Fruit fly (Drosophila melanogaster) ovary, adult (tissue): ENCODE data around the gene CG43051.
A peak's percentile ranks its signal among the peaks of the same experiment; 100 is the strongest.

Experiments
- CG17801 ChIP-seq: fragments of 200-800 bp; optimal IDR thresholded peaks from 2 replicates; lab custom pipeline; 2019; ENCODE audit warnings: missing biosample characterization, mild to moderate bottlenecking, missing genetic modification characterization, moderate library complexity; ENCODE audit not compliant: partially characterized antibody

CG43051 gene

DNA sequence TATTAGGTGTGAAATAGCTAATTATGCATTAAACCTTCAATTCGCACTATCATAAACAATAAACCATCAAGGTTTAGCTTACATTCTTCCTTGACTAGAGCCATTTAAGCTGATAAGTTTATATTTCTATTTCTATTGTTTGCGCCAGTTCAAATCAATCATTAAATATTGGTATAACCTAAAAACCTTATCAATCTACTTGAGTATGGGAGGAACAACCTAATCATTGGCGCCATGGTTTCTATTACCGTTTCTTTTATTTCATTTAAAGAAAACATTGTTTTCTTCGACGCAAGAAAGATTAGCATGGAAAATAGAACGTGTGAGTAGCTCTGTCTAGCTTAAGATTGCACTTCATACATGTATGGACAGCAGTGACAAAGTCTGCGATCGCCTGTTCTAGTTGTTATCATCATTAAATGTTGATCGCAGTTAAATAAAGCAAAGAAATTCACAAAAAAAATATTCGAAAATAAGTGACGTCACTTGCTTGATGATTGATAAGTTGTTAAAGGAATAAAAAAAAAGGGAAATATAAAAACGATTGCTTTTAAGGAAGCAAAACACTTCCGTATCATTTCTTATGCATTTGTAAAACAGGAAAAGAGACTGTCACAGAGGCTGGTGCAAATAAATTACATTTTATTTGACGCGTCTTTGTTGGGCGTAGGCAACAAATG lies 33.4 kb upstream of the CG43051 start:
- TF ChIP-seq CG17801 (GFP tag; lab: Kevin White, UChicago), result no peak

DNA sequence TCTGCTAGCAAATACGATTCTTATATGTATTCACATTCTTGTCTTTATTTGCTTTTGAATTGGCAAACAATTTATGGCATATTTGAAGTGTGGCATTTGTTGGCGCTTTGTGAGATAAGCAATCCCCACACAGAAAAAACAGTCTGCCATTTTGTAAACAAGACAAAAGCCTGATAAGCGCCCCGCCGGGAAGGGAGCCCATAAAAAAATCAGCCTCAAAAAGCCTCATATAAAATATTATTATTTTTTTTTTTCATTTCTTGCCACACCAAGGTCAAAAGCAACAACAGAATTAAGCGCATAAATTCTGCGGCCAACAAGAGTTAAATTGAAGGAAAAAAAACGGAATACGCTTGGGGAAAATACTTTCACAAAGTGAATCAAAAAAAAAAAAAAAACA lies 32.4 kb upstream of the CG43051 start:
- peak; percentile 25 for TF ChIP-seq CG17801 (GFP tag; lab: Kevin White, UChicago)

DNA sequence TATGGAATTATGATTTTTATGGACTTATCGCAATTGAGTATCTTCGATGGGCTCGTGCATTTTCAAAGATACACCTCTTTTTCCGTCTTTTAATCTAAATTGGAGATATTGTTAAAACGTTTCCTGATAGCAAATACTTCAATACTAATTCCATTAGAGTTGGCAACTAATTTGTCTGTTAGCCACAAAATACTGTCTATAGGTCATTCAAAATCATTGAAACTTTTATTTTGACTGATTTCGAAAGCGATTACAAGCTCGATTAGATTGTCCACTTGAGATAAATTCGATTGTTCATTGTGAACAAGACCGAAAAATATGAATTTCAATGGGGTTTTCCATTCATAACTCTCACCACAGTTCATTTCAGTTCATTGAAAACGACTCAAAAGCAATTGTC lies 31.6 kb upstream of the CG43051 start:
- no peak for TF ChIP-seq CG17801 (GFP tag; lab: Kevin White, UChicago)

DNA sequence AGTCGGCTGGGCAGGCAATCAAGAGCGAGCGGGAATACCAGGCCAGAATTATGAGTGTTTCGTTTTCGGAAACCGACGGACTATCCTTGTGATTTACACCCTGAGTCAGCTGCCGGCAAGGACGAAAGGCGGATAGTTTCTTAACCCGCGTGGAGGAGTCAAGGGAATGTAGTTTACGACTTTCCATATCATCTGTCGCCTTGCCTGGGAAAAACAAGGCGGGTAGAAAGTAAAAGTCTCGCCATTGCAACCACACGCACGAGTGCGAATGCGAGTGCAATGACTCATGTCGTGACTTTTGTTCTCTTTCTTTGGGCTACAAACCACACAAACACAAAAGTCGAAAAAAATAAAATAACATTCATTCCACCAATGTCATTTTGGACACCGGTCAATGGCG lies 29.2 kb upstream of the CG43051 start:
- no peak for TF ChIP-seq CG17801 (GFP tag; lab: Kevin White, UChicago)

DNA sequence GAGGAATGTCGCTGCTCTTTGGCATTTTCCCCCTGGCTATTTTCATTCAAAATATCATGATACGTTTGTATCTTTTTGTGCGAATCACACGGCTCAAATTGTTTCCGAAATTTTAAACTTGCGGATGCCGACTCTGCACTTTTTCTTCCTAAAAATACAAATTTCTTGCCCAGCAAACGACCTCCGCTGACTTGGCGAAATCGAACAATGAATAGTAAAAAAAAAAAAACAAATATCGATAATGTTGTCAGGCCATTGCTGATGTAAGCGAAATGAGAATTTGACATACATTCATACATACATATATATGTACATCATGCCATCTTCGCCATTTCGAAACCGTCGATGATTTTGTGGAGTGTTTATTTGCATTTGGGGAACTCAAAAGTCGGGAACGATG lies 27.7 kb upstream of the CG43051 start:
- TF ChIP-seq CG17801 (GFP tag; lab: Kevin White, UChicago), result peak; percentile 31

DNA sequence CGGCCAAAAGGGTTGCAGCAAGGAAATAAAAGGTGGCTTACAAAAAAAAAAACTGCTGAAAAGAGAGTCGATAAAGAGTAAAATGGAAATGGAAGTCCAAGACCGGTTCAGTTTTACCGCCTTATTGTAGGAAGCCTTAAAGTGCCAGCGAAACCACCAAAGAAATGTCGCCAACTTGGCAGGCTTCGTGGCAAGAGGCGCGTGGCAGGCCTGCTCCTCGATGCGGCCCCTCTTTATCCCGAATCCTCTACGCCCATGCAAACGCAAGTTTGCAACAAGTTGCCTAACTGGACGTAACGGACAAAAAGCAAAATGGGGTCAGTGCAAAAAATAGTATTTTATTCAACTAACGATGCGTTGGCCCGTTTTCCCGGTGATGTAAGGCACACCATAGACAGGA lies 26.9 kb upstream of the CG43051 start:
- no peak for TF ChIP-seq CG17801 (GFP tag; lab: Kevin White, UChicago)

DNA sequence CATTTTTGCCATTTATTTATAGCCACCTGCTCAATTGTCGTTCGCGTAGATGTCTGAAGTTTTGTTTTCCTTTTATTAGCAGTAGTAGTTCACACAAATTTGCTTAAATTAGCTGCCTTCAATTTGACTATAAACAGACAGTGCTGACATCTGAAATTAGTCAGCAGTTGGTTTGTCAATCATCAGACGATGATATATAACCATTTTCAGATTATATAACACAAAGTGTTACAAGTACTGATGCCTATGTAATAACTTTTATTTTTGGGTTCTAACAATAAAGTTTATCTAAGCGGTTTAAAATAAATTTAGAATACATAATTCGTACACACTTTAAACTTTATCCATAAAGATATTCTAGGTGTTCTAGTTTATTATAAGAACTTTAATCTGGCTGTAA lies 26.0 kb upstream of the CG43051 start:
- TF ChIP-seq CG17801 (GFP tag; lab: Kevin White, UChicago), result peak; percentile 30

DNA sequence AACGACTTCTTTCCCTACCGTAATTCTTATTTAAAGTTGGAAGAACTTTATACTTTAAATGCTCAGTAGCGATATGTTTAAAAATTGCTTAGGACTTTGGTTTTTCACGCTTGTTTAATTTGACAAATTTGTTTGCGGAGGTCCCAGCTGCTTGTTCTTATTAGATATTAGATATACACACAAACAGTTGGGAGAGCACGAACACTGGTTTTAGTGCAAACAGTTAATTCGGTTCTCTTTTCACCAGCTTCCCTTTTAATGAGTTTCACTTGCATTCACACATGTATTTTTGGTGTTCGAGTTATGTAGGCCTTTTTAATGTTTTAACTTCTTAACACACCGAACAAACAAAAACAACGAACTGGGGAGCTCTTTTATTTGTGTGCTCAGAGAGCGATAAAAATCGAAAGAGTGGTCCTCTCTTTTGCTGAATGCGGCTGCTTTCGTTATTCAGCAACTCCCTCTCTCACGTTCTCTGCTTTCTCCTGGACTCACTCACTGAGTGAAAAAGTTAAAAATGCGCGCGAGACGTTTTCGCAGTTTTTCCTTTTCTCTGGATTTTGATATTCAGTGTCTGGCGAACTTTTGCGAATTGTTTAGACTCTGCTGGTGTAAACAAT lies 24.9 kb upstream of the CG43051 start:
- no peak for TF ChIP-seq CG17801 (GFP tag; lab: Kevin White, UChicago)

DNA sequence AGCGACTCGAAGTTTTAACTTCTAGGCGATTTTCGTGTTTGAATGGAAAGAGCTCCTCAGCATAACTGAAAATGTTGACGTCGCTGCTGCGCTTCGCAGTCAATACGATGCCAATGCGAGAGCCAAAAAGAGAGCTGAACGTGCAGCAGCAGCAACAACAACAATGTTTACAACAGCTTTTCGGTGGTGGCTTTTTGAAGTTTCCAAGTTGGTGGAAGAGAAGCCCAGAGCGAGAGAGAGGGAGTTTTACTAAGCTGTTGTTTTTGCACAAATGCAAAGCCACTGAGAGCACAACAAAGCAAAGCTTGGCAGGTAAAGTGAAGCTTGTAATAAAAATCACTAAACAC lies 24.2 kb upstream of the CG43051 start:
- TF ChIP-seq CG17801 (GFP tag; lab: Kevin White, UChicago), result no peak

DNA sequence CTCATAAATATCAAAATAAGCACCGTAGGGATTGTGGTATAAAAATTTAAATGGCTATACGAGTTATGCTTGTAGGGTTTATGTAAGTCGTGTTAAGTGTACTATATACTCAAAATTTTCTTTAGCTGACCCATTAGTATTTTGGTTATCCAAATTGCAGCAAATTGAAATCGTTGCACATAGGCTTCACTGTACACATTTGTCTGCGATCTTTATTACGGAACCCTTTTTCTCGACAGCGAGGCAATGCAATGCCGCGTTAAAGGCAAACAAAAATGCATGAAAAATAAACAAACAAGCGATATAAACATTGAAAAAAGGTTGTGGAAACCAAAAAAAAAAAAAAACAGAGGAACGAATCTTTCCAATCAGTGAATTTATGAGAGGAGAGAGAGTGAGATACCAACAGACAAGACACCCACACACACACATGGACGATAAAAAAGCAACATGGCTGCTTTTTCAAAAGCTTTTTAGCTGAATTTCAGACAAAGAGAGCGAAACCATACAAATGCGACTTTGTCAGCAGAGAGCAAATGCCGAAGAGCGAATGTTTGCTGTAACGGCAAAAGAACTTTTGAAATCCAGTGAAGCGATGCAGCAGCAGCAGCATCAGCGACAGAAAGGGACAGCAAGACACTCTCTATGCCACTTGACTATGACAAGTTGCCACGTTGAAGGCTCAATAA lies 23.7 kb upstream of the CG43051 start:
- peak; percentile 96 for TF ChIP-seq CG17801 (GFP tag; lab: Kevin White, UChicago)

DNA sequence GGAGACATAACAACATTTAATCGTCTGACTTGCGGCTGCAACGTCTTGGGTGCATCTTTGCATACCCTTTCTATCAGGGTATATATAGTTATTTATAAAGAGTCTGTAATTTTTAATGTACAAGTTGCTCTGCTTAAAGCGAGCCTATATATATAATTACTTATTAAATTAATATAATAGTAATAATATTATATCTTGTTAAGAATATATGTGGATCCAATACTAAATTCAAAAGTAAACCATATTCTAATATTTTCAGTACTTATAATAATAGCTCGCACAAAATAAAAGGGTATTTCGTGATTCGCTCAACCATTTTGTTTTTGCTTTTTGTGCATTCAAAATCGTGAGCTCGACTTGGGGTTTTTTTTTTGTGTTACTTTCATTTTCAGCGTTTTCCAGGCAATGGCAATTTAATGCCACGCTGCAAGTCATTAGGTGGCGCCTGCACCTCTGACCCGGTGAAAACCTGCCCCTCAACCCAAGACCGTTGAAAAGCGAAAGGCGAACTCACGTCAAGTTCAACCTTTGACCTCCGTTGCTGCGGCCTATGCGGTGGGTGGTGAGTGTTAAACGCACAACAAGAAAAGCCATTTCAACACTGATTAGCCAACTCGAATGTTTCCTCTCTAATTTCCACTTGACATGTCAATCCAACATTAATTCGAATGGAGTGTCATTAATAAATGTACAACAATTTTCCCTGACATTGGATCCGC lies 21.7 kb upstream of the CG43051 start:
- no peak for TF ChIP-seq CG17801 (GFP tag; lab: Kevin White, UChicago)

DNA sequence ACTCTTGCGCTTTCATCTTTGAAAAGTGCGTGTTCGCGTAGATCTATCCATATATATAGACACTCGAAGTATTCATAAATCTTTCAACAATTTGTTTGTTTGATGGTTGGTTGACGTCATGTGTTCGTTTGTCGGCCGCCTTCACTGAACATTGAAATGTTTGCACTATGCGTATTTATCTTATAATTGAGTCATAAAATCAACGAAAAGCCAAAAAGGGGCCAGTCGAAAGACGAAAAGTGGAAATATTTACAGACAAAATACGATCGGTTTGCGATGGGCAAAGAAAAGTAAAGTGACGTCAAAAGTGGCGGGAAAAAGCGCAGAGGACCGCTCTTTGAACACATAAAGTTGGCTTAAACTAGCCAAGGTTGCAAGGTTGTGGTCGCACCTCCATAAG lies 20.4 kb upstream of the CG43051 start:
- TF ChIP-seq CG17801 (GFP tag; lab: Kevin White, UChicago), result no peak

DNA sequence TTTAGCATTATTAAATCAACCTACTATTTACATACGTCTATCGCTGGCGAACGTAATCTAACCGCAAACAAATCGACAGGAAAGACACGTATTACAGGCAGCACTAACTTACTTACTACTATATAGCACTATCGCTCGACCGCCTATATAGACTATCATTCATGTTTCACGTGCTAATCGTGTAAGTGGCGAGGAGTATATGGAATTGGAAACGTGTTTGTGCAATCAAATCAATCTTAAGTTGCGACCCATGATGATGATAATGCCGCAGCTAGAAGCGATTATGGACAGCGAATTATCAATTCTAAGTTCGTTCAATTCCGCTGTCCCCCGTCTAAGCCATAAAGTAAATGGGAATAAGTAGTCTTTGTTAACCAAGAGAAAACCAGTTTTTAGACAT lies 19.9 kb upstream of the CG43051 start:
- no peak for TF ChIP-seq CG17801 (GFP tag; lab: Kevin White, UChicago)

DNA sequence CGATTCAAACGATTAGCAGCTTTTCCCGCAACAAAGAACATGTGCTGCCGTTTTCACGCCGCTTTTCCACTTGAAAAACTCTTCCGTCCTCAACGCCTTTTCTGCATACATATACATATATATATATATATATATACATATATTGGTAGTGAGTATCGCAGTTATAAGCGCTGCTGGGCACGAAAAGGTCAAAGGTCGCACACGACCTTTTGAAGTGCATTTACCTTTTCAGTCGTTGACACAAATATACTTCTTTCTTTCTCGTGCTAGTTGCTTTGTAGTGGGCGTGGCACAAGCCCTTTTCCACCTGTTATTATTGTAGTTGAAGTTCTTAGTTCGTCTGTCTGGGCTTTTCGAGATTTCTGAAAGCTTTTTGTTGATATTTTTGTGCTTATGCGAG lies 18.3 kb upstream of the CG43051 start:
- no peak for TF ChIP-seq CG17801 (GFP tag; lab: Kevin White, UChicago)

DNA sequence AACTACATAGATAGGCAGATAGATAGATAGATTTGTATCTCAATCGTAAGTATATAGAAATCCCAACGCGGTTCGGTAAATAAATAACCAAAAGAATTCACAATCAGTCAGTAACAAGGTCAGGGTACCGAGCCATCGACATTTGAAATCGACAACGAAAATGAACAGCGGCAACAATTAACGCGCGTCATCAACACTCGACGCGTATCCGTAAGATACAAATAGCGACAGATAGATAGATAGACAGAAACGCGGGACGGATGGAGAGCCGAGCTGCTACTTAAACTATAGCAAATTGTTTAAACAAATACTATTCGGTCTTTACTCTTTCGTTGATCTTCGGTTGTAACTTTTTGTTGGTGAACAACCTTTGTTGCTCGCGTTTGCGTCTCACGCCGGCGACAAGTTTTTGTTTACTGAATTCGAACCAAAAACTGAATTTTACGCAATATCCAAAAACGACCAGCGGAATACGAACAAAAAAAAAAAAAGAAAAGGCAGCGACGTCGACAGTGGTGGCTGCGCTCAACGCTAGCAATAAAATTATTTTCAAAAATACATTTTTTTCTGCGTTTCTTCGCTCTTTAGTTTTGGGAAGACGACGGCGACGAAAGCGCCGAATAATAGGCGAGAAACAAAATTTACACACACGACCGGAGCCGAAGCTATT lies 14.5 kb upstream of the CG43051 start:
- TF ChIP-seq CG17801 (GFP tag; lab: Kevin White, UChicago), result no peak
